Fruit fly (Drosophila melanogaster) whole organism, embryonic: ENCODE results near the gene Pdh.

Experiments
- CG10654 ChIP-seq: fragments of 200-800 bp; sonication (Bioruptor generic); optimal IDR thresholded peaks from 2 replicates; lab custom pipeline; 2016; ENCODE audit warnings: missing biosample characterization, missing genetic modification characterization
- CG11093 ChIP-seq: fragments of 200-800 bp; sonication (Bioruptor generic); IDR thresholded peaks from 3 replicates; pipeline ENCODE4 v1.3.6; 2022; ENCODE audit warnings: missing biosample characterization, missing genetic modification characterization
- CG11247 ChIP-seq: fragments of 200-800 bp; sonication (Bioruptor generic); IDR thresholded peaks from 2 replicates; pipeline ENCODE4 v1.3.6; 2022; ENCODE audit warnings: missing biosample characterization, missing genetic modification characterization
- CG11560 ChIP-seq: fragments of 200-800 bp; sonication (Bioruptor generic); IDR thresholded peaks from 3 replicates; pipeline ENCODE4 v1.3.6; 2022; ENCODE audit warnings: missing biosample characterization, missing genetic modification characterization
- CG11696 ChIP-seq: fragments of 200-800 bp; sonication (Bioruptor generic); IDR thresholded peaks from 2 replicates; pipeline ENCODE4 v1.3.6; 2022; ENCODE audit warnings: missing biosample characterization, missing genetic modification characterization
- CG13894 ChIP-seq: fragments of 200-800 bp; sonication (Bioruptor generic); optimal IDR thresholded peaks from 3 replicates; lab custom pipeline; 2018; ENCODE audit warnings: missing biosample characterization, mild to moderate bottlenecking, missing genetic modification characterization, moderate library complexity
- CG14667 ChIP-seq: fragments of 200-800 bp; sonication (Bioruptor generic); IDR thresholded peaks from 2 replicates; pipeline ENCODE4 v1.3.6; 2022; ENCODE audit warnings: missing biosample characterization, missing genetic modification characterization
- CG15601 ChIP-seq: fragments of 200-800 bp; sonication (Bioruptor generic); optimal IDR thresholded peaks from 3 replicates; lab custom pipeline; 2019; ENCODE audit warnings: missing biosample characterization, mild to moderate bottlenecking, missing genetic modification characterization, moderate library complexity
- CG15696 ChIP-seq: fragments of 200-800 bp; sonication (Bioruptor generic); optimal IDR thresholded peaks from 2 replicates; lab custom pipeline; 2019; ENCODE audit warnings: missing biosample characterization, mild to moderate bottlenecking, missing genetic modification characterization, moderate library complexity
- CG1603 ChIP-seq: fragments of 200-800 bp; sonication (Bioruptor generic); optimal IDR thresholded peaks from 2 replicates; lab custom pipeline; 2019; ENCODE audit warnings: missing biosample characterization, mild to moderate bottlenecking, missing genetic modification characterization, moderate library complexity
- CG18011 ChIP-seq: fragments of 200-800 bp; sonication (Bioruptor generic); optimal IDR thresholded peaks from 2 replicates; lab custom pipeline; 2017; ENCODE audit warnings: missing biosample characterization, missing genetic modification characterization, mild to moderate bottlenecking, moderate library complexity, missing genotype
- CG31365 ChIP-seq: fragments of 200-800 bp; sonication (Bioruptor generic); optimal IDR thresholded peaks from 2 replicates; lab custom pipeline; 2018; ENCODE audit warnings: missing biosample characterization, mild to moderate bottlenecking, missing genetic modification characterization
- CG34376 ChIP-seq: fragments of 200-800 bp; sonication (Bioruptor generic); optimal IDR thresholded peaks from 2 replicates; lab custom pipeline; 2018; ENCODE audit warnings: missing biosample characterization, mild to moderate bottlenecking, missing genetic modification characterization
- CG6689 ChIP-seq: fragments of 200-800 bp; sonication (Bioruptor generic); IDR thresholded peaks from 2 replicates; pipeline ENCODE4 v1.3.6; 2022; ENCODE audit warnings: missing biosample characterization, missing genetic modification characterization
- CG7357 ChIP-seq: fragments of 200-800 bp; sonication (Bioruptor generic); IDR thresholded peaks from 3 replicates; pipeline ENCODE4 v1.3.6; 2022; ENCODE audit warnings: missing biosample characterization, missing genetic modification characterization
- CG7987 ChIP-seq: fragments of 200-800 bp; sonication (Bioruptor generic); optimal IDR thresholded peaks from 2 replicates; lab custom pipeline; 2018; ENCODE audit warnings: missing biosample characterization, mild to moderate bottlenecking, missing genetic modification characterization, moderate library complexity
- CG8478 ChIP-seq: fragments of >200 bp; optimal IDR thresholded peaks from 2 replicates; lab custom pipeline; 2018
- CG9437 ChIP-seq: fragments of 200-800 bp; sonication (Bioruptor generic); optimal IDR thresholded peaks from 2 replicates; lab custom pipeline; 2018; ENCODE audit warnings: missing biosample characterization, mild to moderate bottlenecking, missing genetic modification characterization
- CG9609 ChIP-seq: fragments of 200-800 bp; sonication (Bioruptor generic); optimal IDR thresholded peaks from 3 replicates; lab custom pipeline; 2016; ENCODE audit warnings: missing biosample characterization, missing genetic modification characterization
- CG9727 ChIP-seq: fragments of 200-800 bp; sonication (Bioruptor generic); optimal IDR thresholded peaks from 3 replicates; lab custom pipeline; 2017; ENCODE audit warnings: missing biosample characterization, mild to moderate bottlenecking, missing genetic modification characterization
- Deaf1 ChIP-seq: fragments of 200-800 bp; optimal IDR thresholded peaks from 3 replicates; lab custom pipeline; 2019; ENCODE audit warnings: missing biosample characterization, mild to moderate bottlenecking, missing genetic modification characterization, moderate library complexity
- Drgx ChIP-seq: fragments of 200-800 bp; sonication (Bioruptor generic); IDR thresholded peaks from 2 replicates; pipeline ENCODE4 v1.3.6; 2022; ENCODE audit warnings: missing biosample characterization, missing genetic modification characterization
- Eip74EF ChIP-seq, 2 experiments: fragments of 200-800 bp in 1 of 2; fragments of >200 bp in 1 of 2; sonication (Bioruptor generic) in 1 of 2; optimal IDR thresholded peaks; 2 replicates each; lab custom pipeline; 2017 to 2019; ENCODE audit warnings: missing biosample characterization in 2 of 2, missing genetic modification characterization in 2 of 2, mild to moderate bottlenecking in 1 of 2, moderate library complexity in 1 of 2
- Elba2 ChIP-seq: fragments of 200-800 bp; sonication (Bioruptor generic); optimal IDR thresholded peaks from 3 replicates; lab custom pipeline; 2016; ENCODE audit warnings: missing biosample characterization, missing genetic modification characterization
- Gsc ChIP-seq: fragments of 200-800 bp; sonication (Bioruptor generic); IDR thresholded peaks from 2 replicates; pipeline ENCODE4 v1.3.6; 2022; ENCODE audit warnings: missing biosample characterization, missing genetic modification characterization
- HLH3B ChIP-seq: fragments of 200-800 bp; sonication (Bioruptor generic); IDR thresholded peaks from 2 replicates; pipeline ENCODE4 v1.3.6; 2022; ENCODE audit warnings: missing biosample characterization, missing genetic modification characterization
- HmgZ ChIP-seq: fragments of 200-800 bp; sonication (Bioruptor generic); optimal IDR thresholded peaks from 2 replicates; lab custom pipeline; 2018; ENCODE audit warnings: missing biosample characterization, mild to moderate bottlenecking, missing genetic modification characterization
- Med ChIP-seq: fragments of 200-800 bp; sonication (Bioruptor generic); peaks from one replicate; lab custom pipeline; 2016; ENCODE audit warnings: missing biosample characterization, missing genetic modification characterization, mild to moderate bottlenecking, inconsistent platforms, moderate library complexity
- Nf-YC ChIP-seq: fragments of 200-800 bp; optimal IDR thresholded peaks from 3 replicates; lab custom pipeline; 2019; ENCODE audit warnings: missing biosample characterization, mild to moderate bottlenecking, missing genetic modification characterization, moderate library complexity
- Ravus ChIP-seq: fragments of 200-800 bp; sonication (Bioruptor generic); IDR thresholded peaks from 2 replicates; pipeline ENCODE4 v1.3.6; 2022; ENCODE audit warnings: missing biosample characterization, missing genetic modification characterization
- Scr ChIP-seq: fragments of 200-800 bp; sonication (Bioruptor generic); IDR thresholded peaks from 2 replicates; pipeline ENCODE4 v1.3.6; 2022; ENCODE audit warnings: missing biosample characterization, missing genetic modification characterization; ENCODE audit not compliant: partially characterized antibody
- Ssrp ChIP-seq: fragments of 200-800 bp; sonication (Bioruptor generic); optimal IDR thresholded peaks from 2 replicates; lab custom pipeline; 2018; ENCODE audit warnings: missing biosample characterization, mild to moderate bottlenecking, missing genetic modification characterization, moderate library complexity
- Trl ChIP-seq, 3 experiments: fragments of >200 bp in 2 of 3; fragments of 200-800 bp in 1 of 3; sonication (Bioruptor generic) in 1 of 3; optimal IDR thresholded peaks; 2 replicates in 1 of 3; 3 replicates in 2 of 3; lab custom pipeline; 2016 to 2017; ENCODE audit warnings: missing biosample characterization in 1 of 3, missing genetic modification characterization in 1 of 3
- aop ChIP-seq: fragments of 200-800 bp; sonication (Bioruptor generic); IDR thresholded peaks from 2 replicates; pipeline ENCODE4 v1.3.6; 2022; ENCODE audit warnings: missing biosample characterization, missing genetic modification characterization
- ara ChIP-seq: fragments of 200-800 bp; sonication (Bioruptor generic); IDR thresholded peaks from 2 replicates; pipeline ENCODE4 v1.3.6; 2022; ENCODE audit warnings: missing biosample characterization, missing genetic modification characterization
- cad ChIP-seq: fragments of >200 bp; optimal IDR thresholded peaks from 2 replicates; lab custom pipeline; 2017; ENCODE audit warnings: missing biosample characterization, missing genetic modification characterization
- chinmo ChIP-seq: fragments of 200-800 bp; sonication (Bioruptor generic); IDR thresholded peaks from 4 replicates; pipeline ENCODE4 v1.3.6; 2022; ENCODE audit warnings: missing biosample characterization, missing genetic modification characterization; ENCODE audit not compliant: partially characterized antibody
- chm ChIP-seq: fragments of 200-800 bp; sonication (Bioruptor generic); IDR thresholded peaks from 2 replicates; pipeline ENCODE4 v1.3.6; 2022; ENCODE audit warnings: missing biosample characterization, missing genetic modification characterization
- crp ChIP-seq, 2 experiments: fragments of 200-800 bp; sonication (Bioruptor generic); optimal IDR thresholded peaks; 2 replicates in 1 of 2; 3 replicates in 1 of 2; lab custom pipeline; 2017; ENCODE audit warnings: missing biosample characterization in 2 of 2, missing genetic modification characterization in 2 of 2, mild to moderate bottlenecking in 1 of 2, moderate library complexity in 1 of 2
- gfzf ChIP-seq: fragments of 200-800 bp; sonication (Bioruptor generic); optimal IDR thresholded peaks from 2 replicates; lab custom pipeline; 2016; ENCODE audit warnings: missing biosample characterization, mild to moderate bottlenecking, missing genetic modification characterization, moderate library complexity
- jing ChIP-seq: fragments of 200-800 bp; sonication (Bioruptor generic); optimal IDR thresholded peaks from 2 replicates; lab custom pipeline; 2018; ENCODE audit warnings: missing biosample characterization, mild to moderate bottlenecking, missing genetic modification characterization
- klu ChIP-seq: fragments of 200-800 bp; sonication (Bioruptor generic); IDR thresholded peaks from 2 replicates; pipeline ENCODE4 v1.3.6; 2022; ENCODE audit warnings: missing biosample characterization, missing genetic modification characterization
- lola ChIP-seq, 3 experiments: fragments of >200 bp in 2 of 3; fragments of 200-800 bp in 1 of 3; sonication (Bioruptor generic) in 1 of 3; optimal IDR thresholded peaks; 2 replicates each; lab custom pipeline; 2017 to 2019; ENCODE audit warnings: missing biosample characterization in 3 of 3, missing genetic modification characterization in 3 of 3, mild to moderate bottlenecking in 1 of 3, moderate library complexity in 1 of 3
- nerfin-1 ChIP-seq: fragments of 200-800 bp; sonication (Bioruptor generic); optimal IDR thresholded peaks from 3 replicates; lab custom pipeline; 2019; ENCODE audit warnings: missing biosample characterization, mild to moderate bottlenecking, missing genetic modification characterization, moderate library complexity
- pita ChIP-seq: fragments of 200-800 bp; sonication (Bioruptor generic); optimal IDR thresholded peaks from 2 replicates; lab custom pipeline; 2017; ENCODE audit warnings: missing biosample characterization, mild to moderate bottlenecking, missing genetic modification characterization
- pros ChIP-seq: fragments of 200-800 bp; sonication (Bioruptor generic); optimal IDR thresholded peaks from 3 replicates; lab custom pipeline; 2019; ENCODE audit warnings: missing biosample characterization, mild to moderate bottlenecking, missing genetic modification characterization, moderate library complexity
- sr ChIP-seq: fragments of 200-800 bp; sonication (Bioruptor generic); IDR thresholded peaks from 3 replicates; pipeline ENCODE4 v1.3.6; 2022; ENCODE audit warnings: missing biosample characterization, missing genetic modification characterization
- tx ChIP-seq: fragments of 200-800 bp; sonication (Bioruptor generic); optimal IDR thresholded peaks from 2 replicates; lab custom pipeline; 2016; ENCODE audit warnings: missing biosample characterization, missing genetic modification characterization
- zen2 ChIP-seq: fragments of 200-800 bp; sonication (Bioruptor generic); IDR thresholded peaks from 3 replicates; pipeline ENCODE4 v1.3.6; 2022; ENCODE audit warnings: missing biosample characterization, missing genetic modification characterization; ENCODE audit not compliant: partially characterized antibody
- zfh2 ChIP-seq: fragments of 200-800 bp; sonication (Bioruptor generic); optimal IDR thresholded peaks from 2 replicates; lab custom pipeline; 2016; ENCODE audit warnings: missing biosample characterization, missing genetic modification characterization

The Pdh gene

DNA sequence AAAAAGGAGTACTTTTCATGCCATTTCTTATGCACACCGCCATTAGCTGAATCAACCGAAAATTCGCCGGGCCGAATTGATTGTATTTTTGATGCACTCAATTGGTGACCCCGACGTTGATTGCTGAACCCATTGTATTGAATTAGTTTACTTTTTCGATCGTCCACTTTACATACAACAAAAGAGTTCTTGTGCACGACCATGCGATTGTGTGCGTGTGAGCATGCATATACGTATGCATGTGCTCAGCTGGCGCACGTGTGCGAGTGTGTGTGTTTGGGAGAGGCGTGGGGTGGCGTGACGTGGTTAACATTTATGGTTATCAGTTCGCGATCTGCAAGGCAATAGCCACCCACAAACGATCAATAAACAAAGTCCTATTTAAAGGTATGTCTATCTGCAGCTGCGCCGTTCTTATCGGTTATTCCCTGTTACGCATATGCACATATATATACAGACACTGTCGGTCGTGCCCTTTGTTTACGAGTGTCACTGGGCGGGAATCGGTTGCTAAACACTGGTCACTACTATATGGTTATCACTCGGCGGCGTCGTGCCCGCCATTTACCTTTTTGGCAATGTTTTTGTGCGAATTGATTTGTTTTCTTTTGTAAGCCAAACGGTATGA lies 31.3 kb upstream of the Pdh start (continued):
- no peak for TF ChIP-seq Deaf1 (tag; lab: Kevin White, UChicago)
- TF ChIP-seq aop (GFP tag; lab: Robert Waterston, UW): no peak
- TF ChIP-seq tx: no peak
- no peak for TF ChIP-seq HmgZ (tag; lab: Kevin White, UChicago)
- no peak for TF ChIP-seq CG9727 (GFP tag; lab: Kevin White, UChicago)
- TF ChIP-seq Drgx: peak; percentile 31; the same call in 1 of the 2 replicates
- TF ChIP-seq HLH3B: no peak
- peak; percentile 26 for TF ChIP-seq CG34376 (GFP tag; lab: Kevin White, UChicago)
- TF ChIP-seq zfh2 (GFP tag; lab: Kevin White, UChicago): no peak
- no peak for TF ChIP-seq cad (GFP tag; lab: Kevin White, UChicago)
- TF ChIP-seq Nf-YC (tag; lab: Kevin White, UChicago): no peak
- no peak for TF ChIP-seq sr (GFP tag; lab: Robert Waterston, UW)
- no peak for TF ChIP-seq CG11247
- no peak for TF ChIP-seq CG6689 (GFP tag; lab: Robert Waterston, UW)
- peak in 1 of 2 experiments; percentile 65 for TF ChIP-seq crp (GFP tag; optimal IDR thresholded peaks at IDR 0.05; lab: Kevin White, UChicago)
- no peak for TF ChIP-seq pita
- no peak for TF ChIP-seq Ravus (GFP tag; lab: Robert Waterston, UW)
- TF ChIP-seq CG13894 (tag; lab: Kevin White, UChicago): no peak
- TF ChIP-seq Scr: 0 out of 2 replicates have a peak, but pooled peaks have one; percentile 21
- no peak for TF ChIP-seq zen2 (GFP tag; lab: Robert Waterston, UW)
- no peak for TF ChIP-seq CG11696 (GFP tag; lab: Robert Waterston, UW)
- no peak for TF ChIP-seq CG18011 (GFP tag; lab: Kevin White, UChicago)
- TF ChIP-seq Trl (optimal IDR thresholded peaks at IDR 0.05; lab: Kevin White, UChicago): peak in 1 of 2 experiments; percentile 2
- TF ChIP-seq Trl (GFP tag; optimal IDR thresholded peaks at IDR 0.05; lab: Kevin White, UChicago): no peak
- TF ChIP-seq Ssrp (tag; lab: Kevin White, UChicago): no peak
- peak; percentile 23 for TF ChIP-seq CG8478 (lab: Kevin White, UChicago)
- TF ChIP-seq CG15696 (tag; lab: Kevin White, UChicago): no peak
- TF ChIP-seq nerfin-1 (tag; lab: Kevin White, UChicago): peak; percentile 17
- TF ChIP-seq CG14667: no peak
- no peak for TF ChIP-seq Eip74EF (GFP tag; optimal IDR thresholded peaks at IDR 0.05; lab: Kevin White, UChicago)
- no peak for TF ChIP-seq ara (GFP tag; lab: Robert Waterston, UW)
- no peak for TF ChIP-seq CG9437 (GFP tag; lab: Kevin White, UChicago)
- no peak for TF ChIP-seq lola (GFP tag; optimal IDR thresholded peaks at IDR 0.05; lab: Kevin White, UChicago)
- TF ChIP-seq chm (GFP tag; lab: Robert Waterston, UW): no peak
- no peak for TF ChIP-seq Med (GFP tag; lab: Kevin White, UChicago)
- TF ChIP-seq pros (GFP tag; lab: Kevin White, UChicago): no peak
- TF ChIP-seq CG7357 (GFP tag; lab: Robert Waterston, UW): no peak
- TF ChIP-seq CG31365 (tag; lab: Kevin White, UChicago): no peak
- peak; percentile 67 for TF ChIP-seq CG7987
- no peak for TF ChIP-seq CG15601 (tag; lab: Kevin White, UChicago)
- no peak for TF ChIP-seq Elba2
- no peak for TF ChIP-seq CG9609 (GFP tag; lab: Kevin White, UChicago)
- no peak for TF ChIP-seq CG1603
- no peak for TF ChIP-seq klu (GFP tag; lab: Robert Waterston, UW)
- TF ChIP-seq CG11093 (GFP tag; lab: Robert Waterston, UW): no peak
- peak; percentile 97 for TF ChIP-seq chinmo (GFP tag; lab: Robert Waterston, UW)
- no peak for TF ChIP-seq Gsc (GFP tag; lab: Robert Waterston, UW)
- no peak for TF ChIP-seq CG10654 (GFP tag; lab: Kevin White, UChicago)
- TF ChIP-seq CG11560 (tag; lab: Robert Waterston, UW): no peak
- TF ChIP-seq jing (GFP tag; lab: Kevin White, UChicago): no peak
- TF ChIP-seq gfzf: no peak
